Worm (Caenorhabditis elegans): ENCODE data around the gene M02D8.7.

M02D8.7 gene

DNA sequence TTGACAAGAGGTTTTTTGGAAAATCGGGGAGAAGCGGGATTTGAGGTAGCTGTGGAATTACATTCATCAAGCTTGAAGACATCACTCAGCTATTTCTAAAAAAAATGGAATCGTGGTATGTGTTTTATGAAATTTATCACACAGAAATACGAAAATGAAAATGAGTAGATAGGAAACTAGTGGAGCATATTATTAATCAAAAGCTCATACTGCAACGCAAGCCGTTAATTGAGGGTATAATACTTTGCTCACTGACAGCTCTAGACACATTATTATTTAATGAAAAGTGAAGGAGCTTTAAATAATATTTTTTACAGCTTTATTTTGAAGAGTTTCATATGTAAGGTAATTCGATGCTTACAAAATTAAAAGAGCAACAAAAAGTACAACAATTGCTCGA lies at the start of gene M02D8.7:
TSS of gene M02D8.7 (minus strand) at position 101 of the 400 bp plus-strand sequence.
- TF ChIP-seq sox-4 (tag; optimal IDR thresholded peaks at IDR 0.05) (no peak), ama-1 (optimal IDR thresholded peaks at IDR 0.05) (no peak), madf-2 (tag; optimal IDR thresholded peaks at IDR 0.05) (no peak), ceh-6 (GFP tag; optimal IDR thresholded peaks at IDR 0.05) (no peak), hlh-13 (GFP tag; optimal IDR thresholded peaks at IDR 0.05) (no peak), fkh-10 (GFP tag; optimal IDR thresholded peaks at IDR 0.05) (no peak), eyg-1 (tag; optimal IDR thresholded peaks at IDR 0.05) (no peak), ceh-48 (tag; optimal IDR thresholded peaks at IDR 0.05) (no peak), nhr-11 (tag; optimal IDR thresholded peaks at IDR 0.05) (no peak), ceh-24 (tag; optimal IDR thresholded peaks at IDR 0.05) (no peak)

DNA sequence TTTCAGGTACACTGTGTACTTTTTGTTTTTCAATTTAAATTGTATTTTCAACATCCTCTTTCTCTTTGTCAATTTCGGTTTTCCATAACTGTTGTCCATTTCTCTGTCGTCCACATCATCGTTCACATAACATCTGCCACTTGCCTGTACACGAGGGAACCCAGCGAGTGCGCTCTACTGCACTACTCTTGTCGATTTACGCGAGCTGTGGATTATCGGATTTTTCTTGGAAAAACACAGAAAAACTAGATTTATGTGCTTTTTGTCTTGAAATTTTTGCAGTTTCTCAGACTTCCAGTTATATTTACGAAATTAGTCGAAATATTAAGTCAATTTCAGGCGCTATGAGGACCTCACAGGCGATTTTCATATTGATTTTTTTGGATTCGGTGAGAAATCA lies 49.0 kb upstream of the M02D8.7 start, which contains the start of gene chup-1:
TSS of gene chup-1 (plus strand) at position 340 of the 400 bp plus-strand sequence.
- TF ChIP-seq nfya-1 (tag; optimal IDR thresholded peaks at IDR 0.05) (peak; percentile 4), ceh-22 (tag; optimal IDR thresholded peaks at IDR 0.05) (no peak), hlh-6 (tag; optimal IDR thresholded peaks at IDR 0.05) (no peak), ceh-48 (tag; optimal IDR thresholded peaks at IDR 0.05) (peak; percentile 22)

DNA sequence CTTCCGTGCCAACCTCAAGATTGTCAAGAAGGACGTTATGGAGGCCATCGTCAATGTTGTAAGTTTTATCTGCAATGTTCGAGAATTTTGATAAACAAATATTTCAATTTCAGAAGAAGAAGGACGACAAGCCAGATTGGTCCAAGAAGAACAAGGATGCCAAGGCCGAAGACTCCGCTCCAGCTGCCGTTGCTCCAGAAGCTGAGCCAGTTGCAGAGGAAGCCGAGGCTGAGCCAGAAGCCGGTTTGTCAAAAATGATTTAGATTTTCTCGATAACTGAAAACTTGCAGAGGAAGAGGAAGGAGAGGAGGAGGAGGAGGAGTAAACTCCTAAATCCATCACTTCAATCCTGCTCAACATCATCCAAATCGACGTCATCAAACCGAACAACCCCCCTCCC lies 47.3 kb upstream of the M02D8.7 start:
- TF ChIP-seq pax-1 (tag; optimal IDR thresholded peaks at IDR 0.05), result no peak
- TF ChIP-seq dve-1 (tag; optimal IDR thresholded peaks at IDR 0.05), result no peak
- no peak for TF ChIP-seq pros-1 (tag; optimal IDR thresholded peaks at IDR 0.05)
- no peak for TF ChIP-seq eyg-1 (tag; optimal IDR thresholded peaks at IDR 0.05)
- no peak for TF ChIP-seq lin-11 (tag; optimal IDR thresholded peaks at IDR 0.05)
- no peak for TF ChIP-seq odd-2 (tag; optimal IDR thresholded peaks at IDR 0.05)
- no peak for TF ChIP-seq unc-55 (GFP tag; optimal IDR thresholded peaks at IDR 0.05)
- TF ChIP-seq ceh-9 (tag; optimal IDR thresholded peaks at IDR 0.05), result no peak
- TF ChIP-seq tbx-7 (tag; optimal IDR thresholded peaks at IDR 0.05), result no peak
- no peak for TF ChIP-seq ceh-48 (tag; optimal IDR thresholded peaks at IDR 0.05)
- TF ChIP-seq ahr-1 (tag; optimal IDR thresholded peaks at IDR 0.05), result no peak
- TF ChIP-seq ceh-6 (GFP tag; optimal IDR thresholded peaks at IDR 0.05), result no peak
- no peak for TF ChIP-seq C38D4.7 (GFP tag; optimal IDR thresholded peaks at IDR 0.05)
- TF ChIP-seq ceh-30 (tag; optimal IDR thresholded peaks at IDR 0.05), result no peak
- no peak for TF ChIP-seq unc-86 (tag; optimal IDR thresholded peaks at IDR 0.05)
- TF ChIP-seq hlh-13 (GFP tag; optimal IDR thresholded peaks at IDR 0.05), result no peak
- TF ChIP-seq madf-2 (tag; optimal IDR thresholded peaks at IDR 0.05), result no peak
- no peak for TF ChIP-seq ceh-18 (tag; optimal IDR thresholded peaks at IDR 0.05)
- TF ChIP-seq F13H6.1 (tag; optimal IDR thresholded peaks at IDR 0.05), result no peak

DNA sequence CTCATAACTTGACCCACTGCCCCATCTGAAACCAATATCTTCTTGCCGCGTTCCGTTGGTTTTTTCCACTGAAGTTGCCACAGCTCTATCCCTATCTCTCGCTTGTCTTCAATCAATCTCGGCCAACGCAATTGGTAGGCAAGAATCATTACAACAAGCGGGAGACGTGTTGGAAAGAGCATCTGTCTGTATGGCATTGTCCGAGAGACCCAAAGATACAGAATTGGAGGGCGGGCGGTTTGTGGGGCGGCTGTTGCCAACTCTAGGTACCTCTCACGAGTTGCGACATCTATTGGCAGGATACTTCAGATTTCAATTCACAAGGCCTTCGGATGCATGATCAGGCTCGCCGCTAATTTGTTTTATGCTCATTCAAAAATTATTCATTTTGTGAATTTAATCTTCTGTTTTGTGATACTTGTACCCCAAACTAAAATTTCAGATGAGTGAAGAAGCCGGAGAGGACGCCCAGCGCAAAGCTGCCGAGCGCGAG lies 46.3 kb upstream of the M02D8.7 start, which contains the start of gene unc-27:
TSS of gene unc-27 (plus strand) at position 443 of the 493 bp plus-strand sequence.
- TF ChIP-seq ceh-30 (tag; optimal IDR thresholded peaks at IDR 0.05), result no peak
- TF ChIP-seq che-1 (tag; optimal IDR thresholded peaks at IDR 0.05), result no peak
- TF ChIP-seq hlh-13 (GFP tag; optimal IDR thresholded peaks at IDR 0.05), result no peak
- no peak for TF ChIP-seq C38D4.7 (GFP tag; optimal IDR thresholded peaks at IDR 0.05)
- peak; percentile 72 for TF ChIP-seq ceh-18 (tag; optimal IDR thresholded peaks at IDR 0.05)
- peak; percentile 71 for TF ChIP-seq unc-55 (GFP tag; optimal IDR thresholded peaks at IDR 0.05)
- peak; percentile 40 for TF ChIP-seq nfya-1 (tag; optimal IDR thresholded peaks at IDR 0.05)
- TF ChIP-seq pat-9 (tag; optimal IDR thresholded peaks at IDR 0.05), result no peak
- TF ChIP-seq K02D7.2 (tag; optimal IDR thresholded peaks at IDR 0.05), result no peak
- TF ChIP-seq rnt-1 (tag; optimal IDR thresholded peaks at IDR 0.05), result peak; percentile 75
- peak; percentile 13 for TF ChIP-seq syd-9 (tag; optimal IDR thresholded peaks at IDR 0.05)
- no peak for TF ChIP-seq ceh-2 (tag; optimal IDR thresholded peaks at IDR 0.05)
- no peak for TF ChIP-seq C08G9.2 (tag; optimal IDR thresholded peaks at IDR 0.05)

DNA sequence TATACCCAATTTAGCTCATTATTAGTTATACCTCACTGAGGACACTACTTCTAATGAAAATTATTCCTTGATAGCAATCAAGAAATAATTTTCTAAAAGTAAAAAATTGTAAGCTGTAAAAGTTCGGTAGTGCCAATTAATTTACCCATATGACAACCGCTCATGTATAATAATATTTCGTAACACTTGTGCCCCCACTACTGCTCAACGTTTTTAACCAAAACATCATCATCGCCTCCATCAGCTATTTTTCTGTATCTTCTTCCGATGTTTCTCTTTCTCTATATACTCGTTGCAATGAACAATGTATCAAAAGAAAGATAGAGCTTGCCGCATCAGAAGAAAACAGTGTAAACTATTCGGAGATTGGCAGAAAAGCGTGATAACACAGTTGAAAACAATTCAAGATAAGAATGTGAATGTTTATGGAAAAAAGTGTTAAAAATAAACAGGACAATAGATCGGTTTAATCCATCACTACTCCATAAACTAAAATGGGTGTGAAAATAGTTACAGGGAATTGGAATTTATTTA lies 45.0 kb upstream of the M02D8.7 start:
- TF ChIP-seq hlh-6 (tag; optimal IDR thresholded peaks at IDR 0.05) (no peak), Y22D7AL.16 (tag; optimal IDR thresholded peaks at IDR 0.05) (no peak), pax-1 (tag; optimal IDR thresholded peaks at IDR 0.05) (no peak), pha-4 (tag; optimal IDR thresholded peaks at IDR 0.05) (no peak)

All from whole organism, late embryonic.